Fruit fly (Drosophila melanogaster): ENCODE data around the gene CG42680.

DNA sequence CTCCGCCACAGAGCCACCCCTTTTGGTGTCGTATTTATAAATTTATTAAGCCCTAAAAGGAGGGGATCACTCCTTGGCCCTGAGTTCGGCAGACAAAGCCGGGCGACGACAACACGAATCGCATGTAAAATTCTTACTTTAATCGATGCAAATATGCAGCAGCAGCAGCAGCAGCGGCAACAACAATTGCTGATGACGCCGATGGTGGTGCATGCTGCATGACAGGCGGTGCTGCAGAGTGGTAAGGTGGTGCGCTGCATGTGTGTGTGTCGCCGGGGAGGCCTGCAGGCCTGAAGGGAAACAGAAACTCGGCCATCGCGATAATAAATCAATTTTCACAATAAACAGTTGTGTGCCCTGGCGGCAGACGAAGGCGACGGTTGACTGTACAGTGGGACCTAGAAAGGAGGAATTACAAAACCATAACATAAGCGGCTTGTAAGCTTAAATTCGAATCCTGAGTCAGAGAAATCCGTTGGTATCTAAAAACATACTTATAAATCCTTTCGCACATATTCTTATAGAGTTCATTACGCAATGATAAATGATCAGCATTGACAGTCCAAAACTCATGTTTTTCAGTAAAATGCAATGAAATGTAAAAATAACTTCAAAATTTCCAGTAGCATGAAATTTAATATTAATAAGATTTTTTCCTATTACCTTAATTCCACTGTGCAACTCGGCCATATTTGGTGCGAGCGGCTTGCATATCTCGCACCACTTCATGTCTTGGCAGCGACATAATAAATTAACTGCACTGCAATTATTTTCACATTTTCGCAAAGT lies 16.2 kb downstream of the CG42680 start:
- no peak for TF ChIP-seq trem (tag; optimal IDR thresholded peaks at IDR 0.05)
- TF ChIP-seq Hr39 (optimal IDR thresholded peaks at IDR 0.05) = no peak
- TF ChIP-seq fru (optimal IDR thresholded peaks at IDR 0.05) = no peak
- no peak for TF ChIP-seq Gsc (GFP tag; IDR thresholded peaks at IDR 0.05)
- TF ChIP-seq ro (GFP tag; IDR thresholded peaks at IDR 0.05) = no peak
- no peak for TF ChIP-seq CG1529 (GFP tag; optimal IDR thresholded peaks at IDR 0.05)
- TF ChIP-seq CG2712 (tag; optimal IDR thresholded peaks at IDR 0.05) = no peak
- no peak for TF ChIP-seq CG14441 (GFP tag; IDR thresholded peaks at IDR 0.05)
- TF ChIP-seq pros (GFP tag; optimal IDR thresholded peaks at IDR 0.05) = no peak
- TF ChIP-seq CG17328 (GFP tag; IDR thresholded peaks at IDR 0.05) = no peak
- TF ChIP-seq Oaz (GFP tag; IDR thresholded peaks at IDR 0.05) = no peak
- TF ChIP-seq CG15011 (GFP tag; optimal IDR thresholded peaks at IDR 0.05) = no peak
